Worm (Caenorhabditis elegans) whole organism, L1 larva: ENCODE measurements around the gene srt-16.

Experiments
- ceh-82 ChIP-seq, 3 experiments: fragments of 150-350 bp in 1 of 3; sonication (generic microtip) in 2 of 3; optimal IDR thresholded peaks; 2 replicates each; lab custom pipeline; 2014 to 2017; ENCODE audit warnings: missing biosample characterization in 3 of 3, missing genetic modification characterization in 3 of 3
- ces-1 ChIP-seq: fragments of 150-350 bp; optimal IDR thresholded peaks from 2 replicates; lab custom pipeline; 2014; ENCODE audit warnings: missing biosample characterization, missing genetic modification reagents, missing genetic modification characterization
- efl-3 ChIP-seq: fragments of 200-800 bp; sonication (Bioruptor generic); optimal IDR thresholded peaks from 2 replicates; lab custom pipeline; 2018; ENCODE audit warnings: mild to moderate bottlenecking, missing genetic modification characterization, missing compliant biosample characterization
- lin-14 ChIP-seq: fragments of 200-800 bp; sonication (Bioruptor generic); optimal IDR thresholded peaks from 2 replicates; lab custom pipeline; 2018; ENCODE audit warnings: mild to moderate bottlenecking, missing genetic modification characterization, moderate library complexity, missing compliant biosample characterization
- nhr-237 ChIP-seq: fragments of 150-350 bp; optimal IDR thresholded peaks from 2 replicates; lab custom pipeline; 2014; ENCODE audit warnings: missing biosample characterization, missing genetic modification characterization
- nhr-76 ChIP-seq: sonication (generic microtip); optimal IDR thresholded peaks from 2 replicates; lab custom pipeline; 2017; ENCODE audit warnings: missing biosample characterization, missing genetic modification characterization
- sox-4 ChIP-seq: sonication (generic microtip); optimal IDR thresholded peaks from 2 replicates; lab custom pipeline; 2016; ENCODE audit warnings: missing genetic modification characterization, missing compliant biosample characterization

DNA sequence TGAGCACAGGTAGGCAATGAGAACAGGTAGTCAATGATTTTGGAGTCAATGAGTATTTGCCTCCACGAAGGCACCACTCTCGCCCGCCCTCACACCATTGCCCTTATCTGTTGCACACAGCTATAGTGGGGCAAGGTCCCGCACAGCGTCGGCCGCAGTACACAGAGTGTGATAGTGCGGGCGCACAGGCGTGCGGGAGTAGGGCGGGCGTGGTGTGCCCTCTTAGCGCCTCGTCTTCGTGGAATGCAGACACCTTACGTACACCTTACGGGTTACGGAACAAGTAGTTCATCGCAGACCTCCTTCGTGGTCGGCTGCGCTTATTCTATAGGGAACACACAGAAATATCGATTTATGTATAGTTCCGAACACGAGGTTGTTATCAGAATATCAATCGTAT is 46.4 kb downstream of the srt-16 start:
- TF ChIP-seq ces-1 (no peak), lin-14 (no peak), nhr-76 (no peak), ceh-82 (tag; optimal IDR thresholded peaks at IDR 0.05; lab: Kevin White, UChicago) (no peak), sox-4 (tag; lab: Kevin White, UChicago) (no peak), efl-3 (no peak), nhr-237 (tag; lab: Kevin White, UChicago) (no peak)
